Fruit fly (Drosophila melanogaster) whole organism, embryonic: ENCODE results near the gene Cpr64Ad.

Source experiments
- ATbp ChIP-seq: fragments of 200-800 bp; sonication (Bioruptor generic); optimal IDR thresholded peaks from 2 replicates; lab custom pipeline; 2017; ENCODE audit warnings: missing biosample characterization, mild to moderate bottlenecking, missing genetic modification characterization, missing genetic modification reagents
- Adf1 ChIP-seq: fragments of 200-800 bp; sonication (Bioruptor generic); IDR thresholded peaks from 2 replicates; pipeline ENCODE4 v1.3.6; 2022; ENCODE audit warnings: missing biosample characterization, missing genetic modification characterization
- Bteb2 ChIP-seq: fragments of 200-800 bp; sonication (Bioruptor generic); optimal IDR thresholded peaks from 2 replicates; lab custom pipeline; 2016; ENCODE audit warnings: missing biosample characterization, missing genetic modification characterization
- CG10267 ChIP-seq: fragments of 200-800 bp; sonication (Bioruptor generic); optimal IDR thresholded peaks from 2 replicates; lab custom pipeline; 2018; ENCODE audit warnings: missing biosample characterization, mild to moderate bottlenecking, missing genetic modification characterization, moderate library complexity
- CG12104 ChIP-seq: fragments of 200-800 bp; sonication (Bioruptor generic); optimal IDR thresholded peaks from 3 replicates; lab custom pipeline; 2016; ENCODE audit warnings: missing biosample characterization, missing genetic modification characterization
- CG12391 ChIP-seq: fragments of 200-800 bp; sonication (Bioruptor generic); optimal IDR thresholded peaks from 3 replicates; lab custom pipeline; 2018; ENCODE audit warnings: missing biosample characterization, mild to moderate bottlenecking, missing genetic modification characterization, moderate library complexity
- CG12744 ChIP-seq: fragments of 200-800 bp; sonication (Bioruptor generic); optimal IDR thresholded peaks from 2 replicates; lab custom pipeline; 2016; ENCODE audit warnings: missing biosample characterization, missing genetic modification characterization
- CG13424 ChIP-seq: fragments of 200-800 bp; sonication (Bioruptor generic); optimal IDR thresholded peaks from 2 replicates; lab custom pipeline; 2019; ENCODE audit warnings: missing biosample characterization, mild to moderate bottlenecking, missing genetic modification characterization, moderate library complexity
- CG13894 ChIP-seq: fragments of 200-800 bp; sonication (Bioruptor generic); optimal IDR thresholded peaks from 3 replicates; lab custom pipeline; 2018; ENCODE audit warnings: missing biosample characterization, mild to moderate bottlenecking, missing genetic modification characterization, moderate library complexity
- CG15601 ChIP-seq: fragments of 200-800 bp; sonication (Bioruptor generic); optimal IDR thresholded peaks from 3 replicates; lab custom pipeline; 2019; ENCODE audit warnings: missing biosample characterization, mild to moderate bottlenecking, missing genetic modification characterization, moderate library complexity
- CG17186 ChIP-seq: fragments of 200-800 bp; sonication (Bioruptor generic); optimal IDR thresholded peaks from 3 replicates; lab custom pipeline; 2017; ENCODE audit warnings: missing biosample characterization, missing genetic modification reagents, missing genetic modification characterization
- CG1792 ChIP-seq: fragments of 200-800 bp; sonication (Bioruptor generic); optimal IDR thresholded peaks from 2 replicates; lab custom pipeline; 2016; ENCODE audit warnings: missing biosample characterization, missing genetic modification characterization
- CG30020 ChIP-seq: fragments of 200-800 bp; optimal IDR thresholded peaks from 2 replicates; lab custom pipeline; 2019; ENCODE audit warnings: missing biosample characterization, mild to moderate bottlenecking, missing genetic modification characterization, moderate library complexity
- CG3065 ChIP-seq: fragments of 200-800 bp; sonication (Bioruptor generic); optimal IDR thresholded peaks from 2 replicates; lab custom pipeline; 2016; ENCODE audit warnings: missing biosample characterization, missing genetic modification characterization
- CG31365 ChIP-seq: fragments of 200-800 bp; sonication (Bioruptor generic); optimal IDR thresholded peaks from 2 replicates; lab custom pipeline; 2018; ENCODE audit warnings: missing biosample characterization, mild to moderate bottlenecking, missing genetic modification characterization
- CG34376 ChIP-seq: fragments of 200-800 bp; sonication (Bioruptor generic); optimal IDR thresholded peaks from 2 replicates; lab custom pipeline; 2018; ENCODE audit warnings: missing biosample characterization, mild to moderate bottlenecking, missing genetic modification characterization
- CG42726 ChIP-seq: fragments of 200-800 bp; sonication (Bioruptor generic); IDR thresholded peaks from 2 replicates; pipeline ENCODE4 v1.3.6; 2022; ENCODE audit warnings: missing biosample characterization, missing genetic modification characterization; ENCODE audit not compliant: partially characterized antibody
- CG7556 ChIP-seq: fragments of 200-800 bp; sonication (Bioruptor generic); optimal IDR thresholded peaks from 2 replicates; lab custom pipeline; 2017; ENCODE audit warnings: missing biosample characterization, mild to moderate bottlenecking, missing genetic modification characterization
- CHES-1-like ChIP-seq: fragments of 200-800 bp; sonication (Bioruptor generic); optimal IDR thresholded peaks from 2 replicates; lab custom pipeline; 2016; ENCODE audit warnings: missing biosample characterization, missing genetic modification characterization
- CTCF ChIP-seq: fragments of 200-800 bp; sonication (Bioruptor generic); optimal IDR thresholded peaks from 2 replicates; lab custom pipeline; 2017; ENCODE audit warnings: missing biosample characterization, mild to moderate bottlenecking, missing genetic modification characterization, moderate library complexity
- D19B ChIP-seq: fragments of 200-800 bp; sonication (Bioruptor generic); optimal IDR thresholded peaks from 2 replicates; lab custom pipeline; 2017; ENCODE audit warnings: missing biosample characterization, mild to moderate bottlenecking, missing genetic modification characterization
- Elba2 ChIP-seq: fragments of 200-800 bp; sonication (Bioruptor generic); optimal IDR thresholded peaks from 3 replicates; lab custom pipeline; 2016; ENCODE audit warnings: missing biosample characterization, missing genetic modification characterization
- GATAe ChIP-seq: fragments of 200-800 bp; sonication (Bioruptor generic); conservative IDR thresholded peaks from 2 replicates; pipeline ENCODE4 v1.3.6; 2022; ENCODE audit warnings: missing biosample characterization, missing genetic modification characterization
- H15 ChIP-seq: fragments of 200-800 bp; sonication (Bioruptor generic); IDR thresholded peaks from 3 replicates; pipeline ENCODE4 v1.3.6; 2022; ENCODE audit warnings: missing biosample characterization, missing genetic modification characterization
- Mes4 ChIP-seq: fragments of 200-800 bp; sonication (Bioruptor generic); optimal IDR thresholded peaks from 2 replicates; lab custom pipeline; 2016; ENCODE audit warnings: missing biosample characterization, missing genetic modification characterization
- Pdp1 ChIP-seq, 2 experiments: fragments of 200-800 bp; sonication (Bioruptor generic); optimal IDR thresholded peaks; 3 replicates each; lab custom pipeline; 2016; ENCODE audit warnings: missing biosample characterization in 2 of 2, missing genetic modification characterization in 2 of 2, mild to moderate bottlenecking in 1 of 2, moderate library complexity in 1 of 2
- Sox102F ChIP-seq: fragments of 200-800 bp; sonication (Bioruptor generic); optimal IDR thresholded peaks from 2 replicates; lab custom pipeline; 2018; ENCODE audit warnings: missing biosample characterization, mild to moderate bottlenecking, missing genetic modification characterization, moderate library complexity
- Sry-δ ChIP-seq: fragments of 200-800 bp; sonication (Bioruptor generic); optimal IDR thresholded peaks from 2 replicates; lab custom pipeline; 2016; ENCODE audit warnings: missing biosample characterization, missing genetic modification characterization
- Vsx1 ChIP-seq: fragments of 200-800 bp; sonication (Bioruptor generic); optimal IDR thresholded peaks from 2 replicates; lab custom pipeline; 2017; ENCODE audit warnings: missing biosample characterization, mild to moderate bottlenecking, missing genetic modification characterization, missing genetic modification reagents
- ab ChIP-seq: fragments of 200-800 bp; sonication (Bioruptor generic); optimal IDR thresholded peaks from 2 replicates; lab custom pipeline; 2016; ENCODE audit warnings: missing biosample characterization, missing genetic modification characterization
- ase ChIP-seq: fragments of 200-800 bp; sonication (Bioruptor generic); IDR thresholded peaks from 3 replicates; pipeline ENCODE4 v1.3.6; 2022; ENCODE audit warnings: missing biosample characterization, missing genetic modification characterization
- ash1 ChIP-seq: fragments of 200-800 bp; sonication (Bioruptor generic); optimal IDR thresholded peaks from 2 replicates; lab custom pipeline; 2018; ENCODE audit warnings: missing biosample characterization, mild to moderate bottlenecking, missing genetic modification characterization
- cato ChIP-seq: fragments of 200-800 bp; sonication (Bioruptor generic); optimal IDR thresholded peaks from 2 replicates; lab custom pipeline; 2016; ENCODE audit warnings: missing biosample characterization, missing genetic modification characterization, borderline replicate concordance
- chif ChIP-seq, 2 experiments: fragments of 200-800 bp; sonication (Bioruptor generic); optimal IDR thresholded peaks; 3 replicates each; lab custom pipeline; 2016; ENCODE audit warnings: missing biosample characterization in 2 of 2, missing genetic modification characterization in 2 of 2
- chn ChIP-seq: fragments of 200-800 bp; sonication (Bioruptor generic); optimal IDR thresholded peaks from 2 replicates; lab custom pipeline; 2016; ENCODE audit warnings: missing biosample characterization, missing genetic modification characterization
- fd3F ChIP-seq: fragments of 200-800 bp; sonication (Bioruptor generic); optimal IDR thresholded peaks from 2 replicates; lab custom pipeline; 2018; ENCODE audit warnings: missing biosample characterization, mild to moderate bottlenecking, missing genetic modification characterization, moderate library complexity
- fd96Cb ChIP-seq: fragments of 200-800 bp; sonication (Bioruptor generic); optimal IDR thresholded peaks from 2 replicates; lab custom pipeline; 2018; ENCODE audit warnings: missing biosample characterization, mild to moderate bottlenecking, missing genetic modification characterization, moderate library complexity
- gcm ChIP-seq: fragments of 200-800 bp; sonication (Bioruptor generic); optimal IDR thresholded peaks from 2 replicates; lab custom pipeline; 2019; ENCODE audit warnings: missing biosample characterization, mild to moderate bottlenecking, missing genetic modification characterization, moderate library complexity
- grn ChIP-seq: fragments of 200-800 bp; sonication (Bioruptor generic); optimal IDR thresholded peaks from 3 replicates; lab custom pipeline; 2017; ENCODE audit warnings: missing biosample characterization, missing genetic modification characterization
- gt ChIP-seq: fragments of 200-800 bp; sonication (Bioruptor generic); IDR thresholded peaks from 2 replicates; pipeline ENCODE4 v1.3.6; 2022; ENCODE audit warnings: missing biosample characterization, missing genetic modification characterization
- her ChIP-seq: fragments of 200-800 bp; sonication (Bioruptor generic); optimal IDR thresholded peaks from 2 replicates; lab custom pipeline; 2016; ENCODE audit warnings: missing biosample characterization, missing genetic modification characterization
- insv ChIP-seq, 2 experiments: fragments of 200-800 bp; sonication (Bioruptor generic); optimal IDR thresholded peaks; 3 replicates each; lab custom pipeline; 2016 to 2018; ENCODE audit warnings: missing biosample characterization in 2 of 2, missing genetic modification characterization in 2 of 2
- org-1 ChIP-seq: fragments of 200-800 bp; sonication (Bioruptor generic); optimal IDR thresholded peaks from 2 replicates; lab custom pipeline; 2017; ENCODE audit warnings: missing biosample characterization, missing genetic modification characterization
- pnt ChIP-seq: fragments of 200-800 bp; sonication (Bioruptor generic); optimal IDR thresholded peaks from 3 replicates; lab custom pipeline; 2016; ENCODE audit warnings: missing biosample characterization, missing genetic modification characterization
- prd ChIP-seq, 3 experiments: fragments of >200 bp in 2 of 3; fragments of 200-800 bp in 1 of 3; sonication (Bioruptor generic) in 1 of 3; optimal IDR thresholded peaks in 2 of 3; IDR thresholded peaks in 1 of 3; 2 replicates in 2 of 3; 3 replicates in 1 of 3; pipeline versions ENCODE4 v1.3.6 to Lab custom; 2017 to 2022; ENCODE audit warnings: missing biosample characterization in 1 of 3, missing genetic modification characterization in 1 of 3
- pum ChIP-seq: fragments of 200-800 bp; sonication (Bioruptor generic); optimal IDR thresholded peaks from 2 replicates; lab custom pipeline; 2016; ENCODE audit warnings: missing biosample characterization, missing genetic modification characterization
- repo ChIP-seq: fragments of 200-800 bp; sonication (Bioruptor generic); optimal IDR thresholded peaks from 2 replicates; lab custom pipeline; 2016; ENCODE audit warnings: missing biosample characterization, missing genetic modification characterization
- tna ChIP-seq: fragments of 200-800 bp; sonication (Bioruptor generic); IDR thresholded peaks from 2 replicates; pipeline ENCODE4 v1.3.6; 2022; ENCODE audit warnings: missing biosample characterization, missing genetic modification characterization; ENCODE audit not compliant: partially characterized antibody
- unc-4 ChIP-seq: fragments of 200-800 bp; sonication (Bioruptor generic); IDR thresholded peaks from 2 replicates; pipeline ENCODE4 v1.3.6; 2022; ENCODE audit warnings: missing biosample characterization, missing genetic modification characterization; ENCODE audit not compliant: partially characterized antibody
- zf30C ChIP-seq: fragments of 200-800 bp; sonication (Bioruptor generic); optimal IDR thresholded peaks from 3 replicates; lab custom pipeline; 2018; ENCODE audit warnings: missing biosample characterization, mild to moderate bottlenecking, missing genetic modification characterization

Gene Cpr64Ad

DNA sequence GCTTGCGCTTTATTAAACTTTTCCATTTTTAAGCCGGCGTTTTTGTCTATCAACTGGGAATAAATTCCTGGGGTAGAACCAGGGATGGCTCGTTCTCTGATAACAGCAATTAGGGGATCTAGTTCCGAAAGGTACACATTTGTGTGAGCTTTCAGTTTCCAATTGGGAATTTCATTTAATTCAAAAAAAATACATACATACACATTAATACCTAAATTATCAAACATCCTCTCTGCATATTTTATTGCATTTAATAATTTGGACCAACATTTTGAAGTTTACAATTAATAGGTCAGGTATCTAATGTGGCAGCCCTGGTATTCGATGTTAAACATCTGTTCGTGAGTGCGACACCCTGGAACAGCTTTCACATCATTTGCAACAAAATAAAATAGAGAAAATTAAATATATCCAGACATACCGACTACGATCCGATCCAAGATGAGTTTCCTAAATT, 44.0 kb downstream of the Cpr64Ad start, which contains the start of the genes CG15011 and CG1309 (continued):
- TF ChIP-seq unc-4 (GFP tag; lab: Robert Waterston, UW) (peak; percentile 48), chif (GFP tag; optimal IDR thresholded peaks at IDR 0.05; lab: Kevin White, UChicago) (peak; percentile 79 to 90), ATbp (GFP tag; lab: Kevin White, UChicago) (peak; percentile 41), CG17186 (GFP tag; lab: Kevin White, UChicago) (peak; percentile 62), insv (GFP tag; optimal IDR thresholded peaks at IDR 0.05; lab: Kevin White, UChicago) (peak; percentile 21 to 84), CG42726 (GFP tag; lab: Robert Waterston, UW) (no peak), ab (GFP tag; lab: Kevin White, UChicago) (peak; percentile 42), H15 (GFP tag; lab: Robert Waterston, UW) (peak; percentile 74), CG1792 (GFP tag; lab: Kevin White, UChicago) (peak; percentile 73), Bteb2 (peak; percentile 86), Elba2 (peak; percentile 96), CG12104 (GFP tag; lab: Kevin White, UChicago) (peak; percentile 67), Sry-δ (GFP tag; lab: Kevin White, UChicago) (peak; percentile 70), ase (GFP tag; lab: Robert Waterston, UW) (peak; percentile 72; the same call in 2 of the 3 replicates), CG13894 (tag; lab: Kevin White, UChicago) (peak; percentile 82), org-1 (peak; percentile 23), gcm (peak; percentile 77), ash1 (no peak), CTCF (GFP tag; lab: Kevin White, UChicago) (no peak), GATAe (GFP tag; lab: Robert Waterston, UW) (peak; percentile 66), prd (optimal IDR thresholded peaks at IDR 0.05; lab: Kevin White, UChicago) (no peak), prd (GFP tag; IDR thresholded peaks at IDR 0.05; lab: Robert Waterston, UW) (peak; percentile 88), grn (GFP tag; lab: Kevin White, UChicago) (peak; percentile 50), fd3F (GFP tag; lab: Kevin White, UChicago) (peak; percentile 73), chn (peak; percentile 91), CG3065 (GFP tag; lab: Kevin White, UChicago) (peak; percentile 54), pnt (peak; percentile 67), Sox102F (peak; percentile 81), CG34376 (GFP tag; lab: Kevin White, UChicago) (peak; percentile 86), CG30020 (tag; lab: Kevin White, UChicago) (peak; percentile 79), CG31365 (tag; lab: Kevin White, UChicago) (peak; percentile 5), CHES-1-like (peak; percentile 88), CG12744 (GFP tag; lab: Kevin White, UChicago) (peak; percentile 82), CG13424 (peak; percentile 90), fd96Cb (tag; lab: Kevin White, UChicago) (peak; percentile 77), CG12391 (tag; lab: Kevin White, UChicago) (peak; percentile 93), Adf1 (GFP tag; lab: Robert Waterston, UW) (peak; percentile 59), tna (GFP tag; lab: Robert Waterston, UW) (no peak), Mes4 (GFP tag; lab: Kevin White, UChicago) (peak; percentile 80), cato (GFP tag; lab: Kevin White, UChicago) (peak; percentile 79), Pdp1 (GFP tag; optimal IDR thresholded peaks at IDR 0.05; lab: Kevin White, UChicago) (peak; percentile 82 to 88), D19B (peak; percentile 59), CG15601 (tag; lab: Kevin White, UChicago) (peak; percentile 80), zf30C (GFP tag; lab: Kevin White, UChicago) (no peak), gt (GFP tag; lab: Robert Waterston, UW) (no peak), repo (GFP tag; lab: Kevin White, UChicago) (peak; percentile 74), CG7556 (GFP tag; lab: Kevin White, UChicago) (peak; percentile 75), Vsx1 (peak; percentile 54), pum (peak; percentile 86), her (GFP tag; lab: Kevin White, UChicago) (peak; percentile 66), CG10267 (tag; lab: Kevin White, UChicago) (peak; percentile 81)
